Worm (Caenorhabditis elegans) whole organism, L3 larva: Measurements from ENCODE around the gene twk-12.

Source experiments
- ZK546.5 ChIP-seq: sonication (generic microtip); optimal IDR thresholded peaks from 2 replicates; lab custom pipeline; 2017; ENCODE audit warnings: missing biosample characterization, missing genetic modification characterization
- ama-1 ChIP-seq: fragments of 150-350 bp; optimal IDR thresholded peaks from 2 replicates; lab custom pipeline; 2018
- ceh-16 ChIP-seq: sonication (generic microtip); optimal IDR thresholded peaks from 2 replicates; lab custom pipeline; 2017; ENCODE audit warnings: missing biosample characterization, missing genetic modification characterization
- ceh-82 ChIP-seq: fragments of 150-350 bp; optimal IDR thresholded peaks from 2 replicates; lab custom pipeline; 2014; ENCODE audit warnings: missing biosample characterization, missing genetic modification characterization
- egl-27 ChIP-seq: sonication (generic microtip); optimal IDR thresholded peaks from 4 replicates; lab custom pipeline; 2017; ENCODE audit warnings: missing biosample characterization, missing genetic modification reagents, missing genetic modification characterization
- elt-1 ChIP-seq: fragments of 150-350 bp; optimal IDR thresholded peaks from 2 replicates; lab custom pipeline; 2014; ENCODE audit warnings: missing biosample characterization, missing genetic modification characterization
- fkh-10 ChIP-seq: sonication (generic microtip); optimal IDR thresholded peaks from 2 replicates; lab custom pipeline; 2017; ENCODE audit warnings: missing biosample characterization, missing genetic modification reagents, missing genetic modification characterization
- lin-39 ChIP-seq: fragments of 150-350 bp; optimal IDR thresholded peaks from 2 replicates; lab custom pipeline; 2018; ENCODE audit warnings: missing biosample characterization, missing genetic modification reagents, missing genetic modification characterization
- nhr-12 ChIP-seq: fragments of 150-350 bp; optimal IDR thresholded peaks from 2 replicates; lab custom pipeline; 2014; ENCODE audit warnings: missing biosample characterization, missing genetic modification characterization
- nhr-28 ChIP-seq: fragments of 150-350 bp; optimal IDR thresholded peaks from 2 replicates; lab custom pipeline; 2014; ENCODE audit warnings: missing biosample characterization, missing genetic modification characterization
- nhr-77 ChIP-seq: fragments of 150-350 bp; optimal IDR thresholded peaks from 2 replicates; lab custom pipeline; 2014; ENCODE audit warnings: missing biosample characterization, missing genetic modification characterization
- pqm-1 ChIP-seq: fragments of 150-350 bp; optimal IDR thresholded peaks from 2 replicates; lab custom pipeline; 2017; ENCODE audit warnings: missing biosample characterization, missing genetic modification characterization, inconsistent platforms
- ztf-11 ChIP-seq: fragments of 150-350 bp; optimal IDR thresholded peaks from 2 replicates; lab custom pipeline; 2014; ENCODE audit warnings: missing biosample characterization, missing genetic modification characterization
- ztf-4 ChIP-seq: fragments of 150-350 bp; optimal IDR thresholded peaks from 2 replicates; lab custom pipeline; 2014; ENCODE audit warnings: missing biosample characterization, missing genetic modification characterization

ce11 chrV:10675978-10676377 is 8.6 kb downstream of the twk-12 start:
- TF ChIP-seq ZK546.5 (tag; lab: Kevin White, UChicago), result no peak
- TF ChIP-seq pqm-1 (tag; lab: Kevin White, UChicago), result no peak
- TF ChIP-seq fkh-10 (GFP tag; lab: Kevin White, UChicago), result no peak
- no peak for TF ChIP-seq ceh-16
- no peak for TF ChIP-seq nhr-12 (tag; lab: Kevin White, UChicago)
- no peak for TF ChIP-seq elt-1 (tag; lab: Kevin White, UChicago)
- TF ChIP-seq nhr-28, result no peak
- TF ChIP-seq lin-39, result no peak
- no peak for TF ChIP-seq ztf-11 (tag; lab: Kevin White, UChicago)
- no peak for TF ChIP-seq egl-27
- TF ChIP-seq ama-1 (lab: Kevin White, UChicago), result no peak
- no peak for TF ChIP-seq nhr-77 (tag; lab: Kevin White, UChicago)
- TF ChIP-seq ceh-82 (tag; lab: Kevin White, UChicago), result no peak
- no peak for TF ChIP-seq ztf-4
